Fruit fly (Drosophila melanogaster) whole organism, prepupa: ENCODE results near the gene PIG-H.

Source experiments
- fd85E ChIP-seq: fragments of 200-800 bp; sonication (Bioruptor generic); optimal IDR thresholded peaks from 3 replicates; lab custom pipeline; 2016; ENCODE audit warnings: missing biosample characterization, missing genetic modification characterization
- svp ChIP-seq: fragments of 200-800 bp; sonication (Bioruptor generic); peaks from one replicate; lab custom pipeline; 2016; ENCODE audit warnings: missing biosample characterization, missing genetic modification characterization

DNA sequence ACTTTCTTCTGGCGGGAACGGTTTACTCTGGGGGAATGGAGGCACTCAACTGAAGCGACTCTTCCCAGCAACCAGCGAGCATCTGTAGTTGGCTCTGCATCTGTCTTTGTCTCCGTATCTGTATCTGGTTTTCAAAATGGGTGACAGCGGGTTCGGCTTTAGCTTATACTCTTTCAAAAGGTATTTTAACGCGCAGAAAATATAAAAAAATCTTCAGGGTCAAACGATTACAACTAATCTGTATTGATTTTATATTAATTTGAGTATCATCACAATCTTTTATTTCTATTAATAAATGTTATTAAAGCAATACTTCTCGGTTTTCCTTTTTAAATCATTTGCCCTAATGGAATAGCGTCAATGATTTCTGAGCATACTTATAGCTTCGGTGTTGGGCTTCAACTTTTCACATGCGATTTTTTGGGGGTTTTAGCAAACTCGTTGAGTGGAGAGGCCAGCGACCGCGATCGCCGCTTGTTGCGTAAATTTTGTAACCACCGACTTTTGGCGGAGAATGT is 29.9 kb downstream of the PIG-H start, which contains the start of gene ImpE3:
- TF ChIP-seq svp (GFP tag; lab: Kevin White, UChicago) = peak; percentile 92
- peak; percentile 27 for TF ChIP-seq fd85E (GFP tag; lab: Kevin White, UChicago)
